Worm (Caenorhabditis elegans) whole organism, mixed stage, embryonic: ENCODE measurements around the gene nhr-123.

ENCODE experiments used
- M03D4.4 ChIP-seq: sonication (generic microtip); optimal IDR thresholded peaks from 2 replicates; lab custom pipeline; 2017; ENCODE audit warnings: mild to moderate bottlenecking, missing genetic modification characterization, missing compliant biosample characterization
- bed-3 ChIP-seq: fragments of 200-800 bp; sonication (Bioruptor generic); optimal IDR thresholded peaks from 3 replicates; lab custom pipeline; 2018; ENCODE audit warnings: mild to moderate bottlenecking, missing genetic modification characterization, moderate library complexity, missing compliant biosample characterization
- ceh-39 ChIP-seq: fragments of 150-350 bp; optimal IDR thresholded peaks from 2 replicates; lab custom pipeline; 2014; ENCODE audit warnings: missing biosample characterization, missing genetic modification characterization
- ceh-83 ChIP-seq: fragments of 200-800 bp; sonication (Bioruptor generic); optimal IDR thresholded peaks from 2 replicates; lab custom pipeline; 2018; ENCODE audit warnings: mild to moderate bottlenecking, missing genetic modification characterization, missing compliant biosample characterization
- ces-1 ChIP-seq: fragments of 150-350 bp; optimal IDR thresholded peaks from 2 replicates; lab custom pipeline; 2014; ENCODE audit warnings: missing biosample characterization, missing genetic modification reagents, missing genetic modification characterization
- cnd-1 ChIP-seq: fragments of 200-800 bp; sonication (Bioruptor generic); optimal IDR thresholded peaks from 2 replicates; lab custom pipeline; 2018; ENCODE audit warnings: mild to moderate bottlenecking, missing genetic modification characterization, missing compliant biosample characterization
- drap-1 ChIP-seq: fragments of 200-800 bp; sonication (Bioruptor generic); optimal IDR thresholded peaks from 3 replicates; lab custom pipeline; 2018; ENCODE audit warnings: mild to moderate bottlenecking, missing genetic modification characterization, missing compliant biosample characterization
- elt-3 ChIP-seq: fragments of 150-350 bp; optimal IDR thresholded peaks from 2 replicates; lab custom pipeline; 2014; ENCODE audit warnings: missing biosample characterization, missing genetic modification characterization
- flh-1 ChIP-seq: fragments of 200-800 bp; sonication (Bioruptor generic); optimal IDR thresholded peaks from 2 replicates; lab custom pipeline; 2018; ENCODE audit warnings: mild to moderate bottlenecking, missing genetic modification characterization, moderate library complexity, missing compliant biosample characterization
- ham-2 ChIP-seq: fragments of 200-800 bp; sonication (Bioruptor generic); optimal IDR thresholded peaks from 2 replicates; lab custom pipeline; 2018; ENCODE audit warnings: mild to moderate bottlenecking, missing genetic modification characterization, missing compliant biosample characterization
- hlh-1 ChIP-seq: fragments of 150-350 bp; optimal IDR thresholded peaks from 2 replicates; lab custom pipeline; 2014; ENCODE audit warnings: missing biosample characterization, missing genetic modification reagents, missing genetic modification characterization
- lsy-2 ChIP-seq: fragments of 150-350 bp; optimal IDR thresholded peaks from 2 replicates; lab custom pipeline; 2014; ENCODE audit warnings: missing biosample characterization, missing genetic modification characterization
- mab-5 ChIP-seq: fragments of 150-350 bp; optimal IDR thresholded peaks from 2 replicates; lab custom pipeline; 2014; ENCODE audit warnings: missing biosample characterization, missing genetic modification characterization
- mep-1 ChIP-seq: fragments of 150-350 bp; optimal IDR thresholded peaks from 2 replicates; lab custom pipeline; 2017; ENCODE audit warnings: missing biosample characterization, missing genetic modification reagents, missing genetic modification characterization, inconsistent platforms
- mls-2 ChIP-seq: sonication (generic microtip); optimal IDR thresholded peaks from 2 replicates; lab custom pipeline; 2016; ENCODE audit warnings: mild to moderate bottlenecking, missing genetic modification characterization, moderate library complexity, missing compliant biosample characterization
- nhr-12 ChIP-seq: fragments of 150-350 bp; optimal IDR thresholded peaks from 2 replicates; lab custom pipeline; 2014; ENCODE audit warnings: missing biosample characterization, missing genetic modification characterization
- nhr-2 ChIP-seq: fragments of 150-350 bp; optimal IDR thresholded peaks from 2 replicates; lab custom pipeline; 2014; ENCODE audit warnings: missing biosample characterization, missing genetic modification characterization
- nhr-237 ChIP-seq: fragments of 150-350 bp; optimal IDR thresholded peaks from 2 replicates; lab custom pipeline; 2014; ENCODE audit warnings: missing biosample characterization, missing genetic modification characterization
- nhr-28 ChIP-seq: fragments of 150-350 bp; optimal IDR thresholded peaks from 2 replicates; lab custom pipeline; 2014; ENCODE audit warnings: missing biosample characterization, missing genetic modification characterization
- nhr-76 ChIP-seq: sonication (generic microtip); optimal IDR thresholded peaks from 2 replicates; lab custom pipeline; 2017; ENCODE audit warnings: missing biosample characterization, missing genetic modification characterization
- sem-2 ChIP-seq: fragments of 200-800 bp; sonication (Bioruptor generic); optimal IDR thresholded peaks from 2 replicates; lab custom pipeline; 2018; ENCODE audit warnings: mild to moderate bottlenecking, missing genetic modification characterization, missing compliant biosample characterization
- snpc-4 ChIP-seq: fragments of 150-350 bp; optimal IDR thresholded peaks from 2 replicates; lab custom pipeline; 2014; ENCODE audit warnings: missing biosample characterization, missing genetic modification characterization
- sptf-1 ChIP-seq: sonication (generic microtip); optimal IDR thresholded peaks from 2 replicates; lab custom pipeline; 2017; ENCODE audit warnings: mild to moderate bottlenecking, missing genetic modification characterization, moderate library complexity, missing compliant biosample characterization
- tbx-8 ChIP-seq: fragments of 200-800 bp; sonication (Bioruptor generic); optimal IDR thresholded peaks from 2 replicates; lab custom pipeline; 2018; ENCODE audit warnings: mild to moderate bottlenecking, missing genetic modification characterization, moderate library complexity, missing compliant biosample characterization
- unc-120 ChIP-seq: sonication (generic microtip); optimal IDR thresholded peaks from 2 replicates; lab custom pipeline; 2017; ENCODE audit warnings: missing genetic modification characterization, missing compliant biosample characterization; ENCODE audit not compliant: poor library complexity, severe bottlenecking
- unc-39 ChIP-seq: fragments of 150-350 bp; optimal IDR thresholded peaks from 2 replicates; lab custom pipeline; 2014; ENCODE audit warnings: missing biosample characterization, missing genetic modification characterization
- unc-62 ChIP-seq: fragments of 150-350 bp; optimal IDR thresholded peaks from 2 replicates; lab custom pipeline; 2014; ENCODE audit warnings: missing biosample characterization, missing genetic modification reagents, missing genetic modification characterization
- zip-8 ChIP-seq: fragments of 150-350 bp; optimal IDR thresholded peaks from 2 replicates; lab custom pipeline; 2014; ENCODE audit warnings: missing biosample characterization, missing genetic modification characterization
- ztf-11 ChIP-seq: fragments of 150-350 bp; optimal IDR thresholded peaks from 2 replicates; lab custom pipeline; 2014; ENCODE audit warnings: missing biosample characterization, missing genetic modification characterization

The nhr-123 gene

DNA sequence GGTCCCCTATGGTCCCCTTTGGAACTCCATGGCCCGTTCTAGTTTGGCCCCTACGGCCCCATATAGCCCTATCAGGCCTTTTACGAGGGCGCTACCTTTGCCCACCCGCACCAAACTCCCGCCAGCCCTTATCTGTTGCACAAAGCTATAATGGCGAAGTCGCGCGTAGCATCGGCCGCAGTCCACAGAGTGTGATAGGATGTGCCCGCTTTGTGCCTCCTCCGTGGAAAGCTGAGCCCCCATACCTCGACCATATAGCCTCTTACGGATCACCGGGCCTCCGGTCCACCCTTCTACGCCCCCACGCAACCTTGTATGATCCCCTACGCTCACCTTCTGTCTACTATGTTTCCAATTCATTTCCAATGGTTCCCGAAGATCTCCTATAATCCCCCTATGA lies 4.3 kb upstream of the nhr-123 start:
- TF ChIP-seq elt-3 (tag; lab: Kevin White, UChicago): no peak
- no peak for TF ChIP-seq ceh-83 (GFP tag; lab: Kevin White, UChicago)
- no peak for TF ChIP-seq snpc-4 (tag; lab: Kevin White, UChicago)
- no peak for TF ChIP-seq bed-3 (GFP tag; lab: Kevin White, UChicago)
- TF ChIP-seq unc-39: no peak
- no peak for TF ChIP-seq drap-1 (GFP tag; lab: Kevin White, UChicago)
- TF ChIP-seq nhr-28 (tag; lab: Kevin White, UChicago): no peak
- no peak for TF ChIP-seq mls-2 (tag; lab: Kevin White, UChicago)
- TF ChIP-seq cnd-1: no peak
- no peak for TF ChIP-seq unc-62 (GFP tag; lab: Kevin White, UChicago)
- no peak for TF ChIP-seq lsy-2 (tag; lab: Kevin White, UChicago)
- TF ChIP-seq unc-120: no peak
- no peak for TF ChIP-seq hlh-1 (tag; lab: Kevin White, UChicago)
- TF ChIP-seq nhr-76: no peak
- no peak for TF ChIP-seq sptf-1
- TF ChIP-seq nhr-2 (tag; lab: Kevin White, UChicago): no peak
- no peak for TF ChIP-seq ceh-39 (tag; lab: Kevin White, UChicago)

DNA sequence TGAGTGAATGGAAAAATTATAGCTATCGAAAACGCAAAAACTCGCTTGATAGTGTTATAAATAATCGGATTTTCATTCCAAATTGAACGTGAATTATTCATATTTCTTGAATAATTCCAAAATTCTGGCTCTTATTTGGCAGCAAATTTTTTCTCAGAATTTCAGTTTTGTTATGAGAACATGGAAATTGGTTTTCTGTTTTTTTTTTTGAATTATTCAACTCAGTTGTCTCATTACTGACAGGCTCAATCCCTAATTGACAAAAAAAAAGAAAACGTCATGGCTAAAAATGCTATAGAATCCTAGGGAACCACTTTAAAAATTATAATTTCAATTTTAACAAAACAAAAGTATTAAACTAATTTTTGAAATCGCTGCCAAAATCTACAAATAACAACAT lies 2.1 kb upstream of the nhr-123 start, which contains the start of gene srh-35:
TSS of gene srh-35 (minus strand) at position 101 of the 400 bp plus-strand sequence.
- TF ChIP-seq sem-2 (no peak), hlh-1 (tag; lab: Kevin White, UChicago) (no peak), unc-120 (no peak)

- TF ChIP-seq ces-1 (GFP tag; lab: Kevin White, UChicago): no peak
- TF ChIP-seq nhr-237: no peak
- TF ChIP-seq bed-3 (GFP tag; lab: Kevin White, UChicago): no peak
- no peak for TF ChIP-seq mab-5 (tag; lab: Kevin White, UChicago)
- TF ChIP-seq sem-2: no peak
- no peak for TF ChIP-seq elt-3 (tag; lab: Kevin White, UChicago)
- TF ChIP-seq lsy-2 (tag; lab: Kevin White, UChicago): no peak
- no peak for TF ChIP-seq nhr-2 (tag; lab: Kevin White, UChicago)
Observed at ce11 chrV:449685-450084, 1.6 kb upstream of the nhr-123 start, which contains the start of gene M02H5.8. Gene M02H5.8 (plus strand): TSS chrV:449981.

ce11 chrV:453569-453968 lies 2.3 kb downstream of the nhr-123 start, which contains the start of gene nhr-98:
Gene nhr-98 (plus strand): TSS chrV:453869.
- no peak for TF ChIP-seq bed-3 (GFP tag; lab: Kevin White, UChicago)
- TF ChIP-seq ham-2 (GFP tag; lab: Kevin White, UChicago): no peak
- TF ChIP-seq M03D4.4 (tag; lab: Kevin White, UChicago): no peak

ce11 chrV:457839-458238 lies 6.6 kb downstream of the nhr-123 start:
- TF ChIP-seq mab-5 (tag; lab: Kevin White, UChicago): no peak
- no peak for TF ChIP-seq ham-2 (GFP tag; lab: Kevin White, UChicago)
- TF ChIP-seq cnd-1: no peak
- no peak for TF ChIP-seq ces-1 (GFP tag; lab: Kevin White, UChicago)
- TF ChIP-seq unc-120: no peak
- TF ChIP-seq tbx-8 (GFP tag; lab: Kevin White, UChicago): no peak
- no peak for TF ChIP-seq zip-8 (tag; lab: Kevin White, UChicago)
- TF ChIP-seq, all 35 proteins: peak for 0

- TF ChIP-seq cnd-1 (no peak), drap-1 (GFP tag; lab: Kevin White, UChicago) (no peak), mep-1 (no peak), ham-2 (GFP tag; lab: Kevin White, UChicago) (no peak), snpc-4 (tag; lab: Kevin White, UChicago) (no peak), nhr-12 (tag; lab: Kevin White, UChicago) (no peak), bed-3 (GFP tag; lab: Kevin White, UChicago) (no peak), M03D4.4 (tag; lab: Kevin White, UChicago) (no peak), sem-2 (no peak), ztf-11 (tag; lab: Kevin White, UChicago) (no peak), flh-1 (GFP tag; lab: Kevin White, UChicago) (no peak), nhr-237 (no peak)
Observed at ce11 chrV:459464-459863, 8.2 kb downstream of the nhr-123 start, which contains the start of gene nhr-203. Gene nhr-203 (plus strand): TSS chrV:459795.
